Fruit fly (Drosophila melanogaster) Kc167 (cell line): Measurements from ENCODE around the gene sordd1.

Experiments used
- Myc ChIP-seq: fragments of >200 bp; optimal IDR thresholded peaks from 2 replicates; lab custom pipeline; 2017; ENCODE audit warnings: missing external identifiers
- insv ChIP-seq: fragments of >200 bp; optimal IDR thresholded peaks from 3 replicates; lab custom pipeline; 2018; ENCODE audit warnings: missing external identifiers

dm6 chrX:15772663-15773062, 23.2 kb downstream of the sordd1 start, which contains the start of gene CG43672:
- TF ChIP-seq Myc (lab: Kevin White, UChicago): no peak
- TF ChIP-seq insv: no peak
